Worm (Caenorhabditis elegans) whole organism, L4/young adult: ENCODE results near the gene mnp-1.

Experiments
- W03F9.2 ChIP-seq: fragments of 150-350 bp; optimal IDR thresholded peaks from 2 replicates; lab custom pipeline; 2014; ENCODE audit warnings: missing biosample characterization, missing genetic modification characterization
- dao-5 ChIP-seq: sonication (generic microtip); optimal IDR thresholded peaks from 2 replicates; lab custom pipeline; 2016; ENCODE audit warnings: missing genotype, missing genetic modification characterization, moderate library complexity, missing compliant biosample characterization

DNA sequence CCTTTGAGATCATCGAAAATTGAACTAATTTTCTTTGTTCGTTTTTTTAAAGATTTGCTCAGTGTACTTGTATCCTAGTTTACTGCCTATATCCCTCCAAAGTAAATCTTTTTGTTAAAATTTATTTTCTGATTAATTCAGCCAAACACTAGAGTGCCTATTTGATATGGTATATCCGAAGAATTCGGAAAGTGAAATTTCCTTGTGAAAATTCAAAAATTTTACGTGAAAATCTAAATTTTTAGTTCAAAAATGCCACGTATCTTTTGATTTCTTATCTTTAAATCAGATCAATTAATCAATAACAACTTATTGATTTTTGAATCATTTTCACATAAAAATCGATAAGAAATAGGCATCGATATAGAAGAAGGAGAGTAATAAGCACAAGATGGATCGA lies 42.1 kb downstream of the mnp-1 start, which contains the start of gene R07E5.6:
- no peak for TF ChIP-seq dao-5 (tag; lab: Kevin White, UChicago)
- no peak for TF ChIP-seq W03F9.2 (tag; lab: Kevin White, UChicago)
